Worm (Caenorhabditis elegans) whole organism, midembryonic: ENCODE measurements around the gene ilys-5.

Experiments
- T22C8.4 ChIP-seq: fragments of 200-800 bp; sonication (Bioruptor generic); IDR thresholded peaks from 2 replicates; pipeline ENCODE4 v1.3.6; 2022; ENCODE audit warnings: missing genetic modification characterization, missing compliant biosample characterization
- cog-1 ChIP-seq: sonication (generic microtip); optimal IDR thresholded peaks from 2 replicates; lab custom pipeline; 2016; ENCODE audit warnings: missing genetic modification characterization, missing compliant biosample characterization
- flt-1 ChIP-seq: fragments of 200-800 bp; sonication (Bioruptor generic); IDR thresholded peaks from 2 replicates; pipeline ENCODE4 v1.3.6; 2022; ENCODE audit warnings: missing genetic modification characterization, missing compliant biosample characterization
- klf-2 ChIP-seq: fragments of 200-800 bp; sonication (Bioruptor generic); conservative IDR thresholded peaks from 2 replicates; pipeline ENCODE4 v1.3.6; 2022; ENCODE audit warnings: missing genetic modification reagents, missing genetic modification characterization, missing compliant biosample characterization
- med-1 ChIP-seq: sonication (generic microtip); optimal IDR thresholded peaks from 2 replicates; lab custom pipeline; 2017; ENCODE audit warnings: missing genetic modification characterization, mild to moderate bottlenecking, missing compliant biosample characterization, antibody characterized with exemption, missing genetic modification reagents; ENCODE audit not compliant: insufficient read depth
- ref-1 ChIP-seq: fragments of 200-800 bp; sonication (Bioruptor generic); conservative IDR thresholded peaks from 2 replicates; pipeline ENCODE4 v1.3.6; 2022; ENCODE audit warnings: missing genetic modification reagents, missing genetic modification characterization, missing compliant biosample characterization
- tab-1 ChIP-seq: fragments of 200-800 bp; sonication (Bioruptor generic); IDR thresholded peaks from 2 replicates; pipeline ENCODE4 v1.3.6; 2022; ENCODE audit warnings: missing genetic modification characterization, missing compliant biosample characterization
- ztf-23 ChIP-seq: fragments of 200-800 bp; sonication (Bioruptor generic); IDR thresholded peaks from 2 replicates; pipeline ENCODE4 v1.3.6; 2022; ENCODE audit warnings: missing genetic modification reagents, missing genetic modification characterization, missing compliant biosample characterization
- ztf-29 ChIP-seq: fragments of 200-800 bp; sonication (Bioruptor generic); IDR thresholded peaks from 2 replicates; pipeline ENCODE4 v1.3.6; 2022; ENCODE audit warnings: missing genetic modification reagents, missing genetic modification characterization, missing compliant biosample characterization

ilys-5 gene

ce11 chrX:6510627-6511026 lies 26.0 kb downstream of the ilys-5 start, which contains the start of gene ttr-36:
Gene ttr-36 (plus strand): TSS chrX:6510927.
- no peak for TF ChIP-seq med-1 (GFP tag; lab: Kevin White, UChicago)
- TF ChIP-seq tab-1 (GFP tag; lab: Robert Waterston, UW) = no peak
- no peak for TF ChIP-seq T22C8.4 (GFP tag; lab: Robert Waterston, UW)
- TF ChIP-seq cog-1 (tag; lab: Kevin White, UChicago) = no peak
- no peak for TF ChIP-seq flt-1 (GFP tag; lab: Robert Waterston, UW)
- TF ChIP-seq ztf-23 (GFP tag; lab: Robert Waterston, UW) = no peak

ce11 chrX:6509813-6510212 lies 26.8 kb downstream of the ilys-5 start:
- no peak for TF ChIP-seq ref-1 (GFP tag; lab: Robert Waterston, UW)
- TF ChIP-seq flt-1 (GFP tag; lab: Robert Waterston, UW) = no peak

ce11 chrX:6507734-6508133 lies 28.9 kb downstream of the ilys-5 start:
- TF ChIP-seq med-1 (GFP tag; lab: Kevin White, UChicago) (no peak), ztf-23 (GFP tag; lab: Robert Waterston, UW) (no peak), ztf-29 (GFP tag; lab: Robert Waterston, UW) (no peak), klf-2 (no peak), flt-1 (GFP tag; lab: Robert Waterston, UW) (no peak), tab-1 (GFP tag; lab: Robert Waterston, UW) (no peak), T22C8.4 (GFP tag; lab: Robert Waterston, UW) (no peak), cog-1 (tag; lab: Kevin White, UChicago) (no peak), ref-1 (GFP tag; lab: Robert Waterston, UW) (no peak)

- TF ChIP-seq med-1 (GFP tag; lab: Kevin White, UChicago) (no peak), klf-2 (no peak), flt-1 (GFP tag; lab: Robert Waterston, UW) (no peak), tab-1 (GFP tag; lab: Robert Waterston, UW) (no peak), cog-1 (tag; lab: Kevin White, UChicago) (no peak), ref-1 (GFP tag; lab: Robert Waterston, UW) (no peak), ztf-29 (GFP tag; lab: Robert Waterston, UW) (no peak), T22C8.4 (GFP tag; lab: Robert Waterston, UW) (no peak), ztf-23 (GFP tag; lab: Robert Waterston, UW) (no peak)
Measured at ce11 chrX:6505662-6506061, 31.0 kb downstream of the ilys-5 start, which contains the start of gene glr-8. Gene glr-8 (plus strand): TSS chrX:6505980.

- no peak for TF ChIP-seq ref-1 (GFP tag; lab: Robert Waterston, UW)
- peak; percentile 27; the same call in 1 of the 2 replicates for TF ChIP-seq ztf-23 (GFP tag; lab: Robert Waterston, UW)
- peak; percentile 32 for TF ChIP-seq cog-1 (tag; lab: Kevin White, UChicago)
Measured at ce11 chrX:6505008-6505407, 31.6 kb downstream of the ilys-5 start, which contains the start of gene cdf-1. Gene cdf-1 (minus strand): TSS chrX:6505143.

ce11 chrX:6503148-6503547 lies 33.5 kb downstream of the ilys-5 start:
- TF ChIP-seq med-1 (GFP tag; lab: Kevin White, UChicago) (no peak), cog-1 (tag; lab: Kevin White, UChicago) (no peak), T22C8.4 (GFP tag; lab: Robert Waterston, UW) (no peak), flt-1 (GFP tag; lab: Robert Waterston, UW) (no peak), ref-1 (GFP tag; lab: Robert Waterston, UW) (no peak), ztf-29 (GFP tag; lab: Robert Waterston, UW) (no peak), ztf-23 (GFP tag; lab: Robert Waterston, UW) (no peak), tab-1 (GFP tag; lab: Robert Waterston, UW) (no peak), klf-2 (no peak)

- TF ChIP-seq med-1 (GFP tag; lab: Kevin White, UChicago) (no peak), ztf-23 (GFP tag; lab: Robert Waterston, UW) (no peak), T22C8.4 (GFP tag; lab: Robert Waterston, UW) (no peak), ref-1 (GFP tag; lab: Robert Waterston, UW) (no peak), flt-1 (GFP tag; lab: Robert Waterston, UW) (no peak), cog-1 (tag; lab: Kevin White, UChicago) (no peak), klf-2 (no peak), tab-1 (GFP tag; lab: Robert Waterston, UW) (no peak)
Measured at ce11 chrX:6499736-6500135, 36.9 kb downstream of the ilys-5 start, which contains the start of gene actl-1. Gene actl-1 (minus strand): TSS chrX:6499836.

- no peak for TF ChIP-seq ref-1 (GFP tag; lab: Robert Waterston, UW)
- no peak for TF ChIP-seq ztf-23 (GFP tag; lab: Robert Waterston, UW)
- TF ChIP-seq cog-1 (tag; lab: Kevin White, UChicago) = no peak
- TF ChIP-seq med-1 (GFP tag; lab: Kevin White, UChicago) = no peak
- no peak for TF ChIP-seq klf-2
- no peak for TF ChIP-seq ztf-29 (GFP tag; lab: Robert Waterston, UW)
- no peak for TF ChIP-seq tab-1 (GFP tag; lab: Robert Waterston, UW)
- no peak for TF ChIP-seq T22C8.4 (GFP tag; lab: Robert Waterston, UW)
- no peak for TF ChIP-seq flt-1 (GFP tag; lab: Robert Waterston, UW)
Measured at ce11 chrX:6484780-6485179, 51.9 kb downstream of the ilys-5 start, which contains the start of gene gar-1. Gene gar-1 (minus strand): TSS chrX:6484880.
